Fruit fly (Drosophila melanogaster): Measurements from ENCODE around the gene CG14443.
A peak's percentile ranks its signal among the peaks of the same experiment; 100 is the strongest.

Gene CG14443

DNA sequence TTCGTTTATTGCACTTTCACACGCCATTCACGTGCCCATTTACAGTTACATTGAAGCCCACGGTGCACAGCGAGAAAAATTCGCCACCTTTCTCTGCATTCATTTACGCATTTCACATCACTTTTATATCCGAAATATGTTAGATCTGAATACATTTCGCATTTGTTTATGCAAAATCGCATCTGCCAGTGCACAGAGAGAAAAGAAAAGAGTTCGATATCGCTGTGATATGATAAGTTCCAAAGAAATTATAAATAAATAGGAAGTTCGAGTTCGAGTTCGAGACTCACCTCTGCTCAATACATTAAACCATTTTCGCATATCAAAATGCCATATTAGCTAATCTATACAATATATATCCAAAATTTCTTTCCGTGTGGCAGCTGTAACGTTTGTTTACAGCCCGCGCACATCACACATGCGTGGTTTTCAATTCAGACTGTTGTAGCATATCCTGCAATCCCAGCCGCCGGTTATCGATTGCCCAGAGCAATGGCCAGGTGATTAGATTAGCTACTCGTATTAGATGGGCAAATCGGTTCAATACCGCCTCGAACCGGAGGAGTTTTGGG lies 22.4 kb downstream of the CG14443 start (continued):
- peak; percentile 54 for TF ChIP-seq CG10543 (GFP tag; optimal IDR thresholded peaks at IDR 0.05)
- TF ChIP-seq CG1233 (GFP tag; optimal IDR thresholded peaks at IDR 0.05): peak; percentile 80
- TF ChIP-seq CG12155 (GFP tag; optimal IDR thresholded peaks at IDR 0.05): peak; percentile 76
- TF ChIP-seq ap (GFP tag; IDR thresholded peaks at IDR 0.05): peak; percentile 45; the same call in 1 of the 2 replicates
- TF ChIP-seq CG1024 (GFP tag; IDR thresholded peaks at IDR 0.05): peak; percentile 45; the same call in 1 of the 2 replicates
- no peak for TF ChIP-seq CG16779 (GFP tag; IDR thresholded peaks at IDR 0.05)
- no peak for TF ChIP-seq CG10431 (GFP tag; optimal IDR thresholded peaks at IDR 0.05)
- TF ChIP-seq pho (GFP tag; optimal IDR thresholded peaks at IDR 0.05): peak; percentile 80
- TF ChIP-seq CG42726 (GFP tag; IDR thresholded peaks at IDR 0.05; ENCODE audit: partially characterized antibody): no peak
- TF ChIP-seq hbn (GFP tag; IDR thresholded peaks at IDR 0.05; ENCODE audit: partially characterized antibody): no peak
- peak; percentile 78 for TF ChIP-seq Mad (GFP tag; optimal IDR thresholded peaks at IDR 0.05)
- TF ChIP-seq gt (GFP tag; IDR thresholded peaks at IDR 0.05): peak; percentile 40; the same call in 1 of the 2 replicates
- TF ChIP-seq gfzf (GFP tag; optimal IDR thresholded peaks at IDR 0.05): no peak
- no peak for TF ChIP-seq mld (GFP tag; IDR thresholded peaks at IDR 0.05; ENCODE audit: partially characterized antibody)
- TF ChIP-seq CG17361 (GFP tag; IDR thresholded peaks at IDR 0.05): peak; percentile 93
- TF ChIP-seq ash1 (GFP tag; optimal IDR thresholded peaks at IDR 0.05): no peak
- peak; percentile 62 for TF ChIP-seq Vsx1 (GFP tag; optimal IDR thresholded peaks at IDR 0.05)
- TF ChIP-seq scrt (GFP tag; optimal IDR thresholded peaks at IDR 0.05): peak; percentile 78
- no peak for TF ChIP-seq CG4282 (GFP tag; optimal IDR thresholded peaks at IDR 0.05)
- TF ChIP-seq CG34224 (GFP tag; IDR thresholded peaks at IDR 0.05; ENCODE audit: partially characterized antibody): no peak
- peak; percentile 70 for TF ChIP-seq nerfin-1 (tag; optimal IDR thresholded peaks at IDR 0.05)
- TF ChIP-seq CG15479 (GFP tag; optimal IDR thresholded peaks at IDR 0.05): no peak
- TF ChIP-seq ham (GFP tag; IDR thresholded peaks at IDR 0.05): 0 out of 2 replicates have a peak, but pooled peaks have one; percentile 20
- TF ChIP-seq CG8924 (tag; optimal IDR thresholded peaks at IDR 0.05): peak; percentile 86
- peak; percentile 99 for TF ChIP-seq CG31224 (GFP tag; IDR thresholded peaks at IDR 0.05)
- peak; percentile 49 for TF ChIP-seq trh (GFP tag; optimal IDR thresholded peaks at IDR 0.05)
- TF ChIP-seq BtbVII (GFP tag; optimal IDR thresholded peaks at IDR 0.05): peak; percentile 84
- TF ChIP-seq CG10267 (tag; optimal IDR thresholded peaks at IDR 0.05): peak; percentile 74
- peak; percentile 86 for TF ChIP-seq CG12659 (GFP tag; optimal IDR thresholded peaks at IDR 0.05)
- no peak for TF ChIP-seq pita (GFP tag; optimal IDR thresholded peaks at IDR 0.05)
- peak; percentile 49; the same call in 1 of the 3 replicates for TF ChIP-seq CG6175 (GFP tag; IDR thresholded peaks at IDR 0.05)
- peak; percentile 77 for TF ChIP-seq zfh2 (GFP tag; optimal IDR thresholded peaks at IDR 0.05)
- peak; percentile 81 for TF ChIP-seq CG8388 (GFP tag; optimal IDR thresholded peaks at IDR 0.05)
- no peak for TF ChIP-seq CG13287 (GFP tag; IDR thresholded peaks at IDR 0.05; ENCODE audit: partially characterized antibody)
- peak; percentile 80 for TF ChIP-seq HLH54F (GFP tag; optimal IDR thresholded peaks at IDR 0.05)
- TF ChIP-seq run (tag; optimal IDR thresholded peaks at IDR 0.05): peak; percentile 45
- TF ChIP-seq tgo (GFP tag; IDR thresholded peaks at IDR 0.05): peak; percentile 81
- TF ChIP-seq CG32772 (GFP tag; IDR thresholded peaks at IDR 0.05): peak; percentile 67
- TF ChIP-seq crc (GFP tag; optimal IDR thresholded peaks at IDR 0.05): peak; percentile 78
- TF ChIP-seq Opbp (GFP tag; IDR thresholded peaks at IDR 0.05; ENCODE audit: partially characterized antibody): no peak
- TF ChIP-seq usp (GFP tag; optimal IDR thresholded peaks at IDR 0.05): no peak
- TF ChIP-seq CG9609 (GFP tag; optimal IDR thresholded peaks at IDR 0.05): peak; percentile 83
- TF ChIP-seq CG12071 (GFP tag; optimal IDR thresholded peaks at IDR 0.05): peak; percentile 78
- TF ChIP-seq mirr (GFP tag; optimal IDR thresholded peaks at IDR 0.05): peak; percentile 43
- peak; percentile 68 for TF ChIP-seq CG14667 (GFP tag; IDR thresholded peaks at IDR 0.05)
- TF ChIP-seq sens-2 (GFP tag; IDR thresholded peaks at IDR 0.05): peak; percentile 46; the same call in 1 of the 2 replicates
- peak; percentile 82 for TF ChIP-seq seq (GFP tag; IDR thresholded peaks at IDR 0.05)
- peak; percentile 30 for TF ChIP-seq psq (GFP tag; optimal IDR thresholded peaks at IDR 0.05)
- TF ChIP-seq Hsf (GFP tag; optimal IDR thresholded peaks at IDR 0.05): peak; percentile 83

All from whole organism, embryonic.